Fruit fly (Drosophila melanogaster) whole organism, embryonic: ENCODE results near the gene CG13896.

ENCODE experiments used
- Ada2b ChIP-seq: fragments of 200-800 bp; sonication (Bioruptor generic); IDR thresholded peaks from 2 replicates; pipeline ENCODE4 v1.3.6; 2022; ENCODE audit warnings: missing biosample characterization, missing genetic modification characterization
- Bdp1 ChIP-seq: fragments of 200-800 bp; sonication (Bioruptor generic); optimal IDR thresholded peaks from 3 replicates; lab custom pipeline; 2016; ENCODE audit warnings: missing biosample characterization, missing genetic modification characterization
- CG1024 ChIP-seq: fragments of 200-800 bp; sonication (Bioruptor generic); IDR thresholded peaks from 2 replicates; pipeline ENCODE4 v1.3.6; 2022; ENCODE audit warnings: missing biosample characterization, missing genetic modification characterization
- CG10462 ChIP-seq: fragments of 200-800 bp; sonication (Bioruptor generic); optimal IDR thresholded peaks from 2 replicates; lab custom pipeline; 2016; ENCODE audit warnings: missing biosample characterization, missing genetic modification characterization
- CG11093 ChIP-seq: fragments of 200-800 bp; sonication (Bioruptor generic); IDR thresholded peaks from 3 replicates; pipeline ENCODE4 v1.3.6; 2022; ENCODE audit warnings: missing biosample characterization, missing genetic modification characterization
- CG12071 ChIP-seq: fragments of 200-800 bp; sonication (Bioruptor generic); optimal IDR thresholded peaks from 3 replicates; lab custom pipeline; 2018; ENCODE audit warnings: missing biosample characterization, mild to moderate bottlenecking, missing genetic modification characterization
- CG12659 ChIP-seq: fragments of 200-800 bp; sonication (Bioruptor generic); optimal IDR thresholded peaks from 3 replicates; lab custom pipeline; 2017; ENCODE audit warnings: mild to moderate bottlenecking, missing biosample characterization, missing genetic modification reagents, missing genetic modification characterization
- CG13123 ChIP-seq: fragments of 200-800 bp; sonication (Bioruptor generic); optimal IDR thresholded peaks from 2 replicates; lab custom pipeline; 2016; ENCODE audit warnings: missing biosample characterization, missing genetic modification characterization
- CG14050 ChIP-seq: fragments of 200-800 bp; sonication (Bioruptor generic); IDR thresholded peaks from 3 replicates; pipeline ENCODE4 v1.3.6; 2022; ENCODE audit warnings: missing biosample characterization, missing genetic modification characterization
- CG14965 ChIP-seq: fragments of 200-800 bp; sonication (Bioruptor generic); optimal IDR thresholded peaks from 2 replicates; lab custom pipeline; 2016; ENCODE audit warnings: missing biosample characterization, missing genetic modification characterization, borderline replicate concordance
- CG1603 ChIP-seq: fragments of 200-800 bp; sonication (Bioruptor generic); optimal IDR thresholded peaks from 2 replicates; lab custom pipeline; 2019; ENCODE audit warnings: missing biosample characterization, mild to moderate bottlenecking, missing genetic modification characterization, moderate library complexity
- CG16815 ChIP-seq: fragments of 200-800 bp; sonication (Bioruptor generic); optimal IDR thresholded peaks from 3 replicates; lab custom pipeline; 2017; ENCODE audit warnings: missing biosample characterization, mild to moderate bottlenecking, missing genetic modification characterization
- CG17361 ChIP-seq: fragments of 200-800 bp; sonication (Bioruptor generic); IDR thresholded peaks from 3 replicates; pipeline ENCODE4 v1.3.6; 2022; ENCODE audit warnings: missing biosample characterization, missing genetic modification characterization
- CG1832 ChIP-seq: fragments of 200-800 bp; sonication (Bioruptor generic); optimal IDR thresholded peaks from 2 replicates; lab custom pipeline; 2017; ENCODE audit warnings: missing biosample characterization, mild to moderate bottlenecking, missing genetic modification characterization, inconsistent platforms
- CG18764 ChIP-seq: fragments of 200-800 bp; sonication (Bioruptor generic); optimal IDR thresholded peaks from 3 replicates; lab custom pipeline; 2016; ENCODE audit warnings: missing biosample characterization, missing genetic modification characterization
- CG32772 ChIP-seq: fragments of 200-800 bp; sonication (Bioruptor generic); IDR thresholded peaks from 2 replicates; pipeline ENCODE4 v1.3.6; 2022; ENCODE audit warnings: missing biosample characterization, missing genetic modification characterization
- CG33213 ChIP-seq: fragments of 200-800 bp; sonication (Bioruptor generic); optimal IDR thresholded peaks from 3 replicates; lab custom pipeline; 2016; ENCODE audit warnings: missing biosample characterization, missing genetic modification characterization
- CG6254 ChIP-seq: fragments of 200-800 bp; sonication (Bioruptor generic); optimal IDR thresholded peaks from 3 replicates; lab custom pipeline; 2017; ENCODE audit warnings: mild to moderate bottlenecking, missing biosample characterization, missing genetic modification reagents, missing genetic modification characterization
- CG6272 ChIP-seq: fragments of 200-800 bp; sonication (Bioruptor generic); IDR thresholded peaks from 2 replicates; pipeline ENCODE4 v1.3.6; 2022; ENCODE audit warnings: missing biosample characterization, missing genetic modification characterization
- CG6654 ChIP-seq: fragments of 200-800 bp; sonication (Bioruptor generic); optimal IDR thresholded peaks from 2 replicates; lab custom pipeline; 2017; ENCODE audit warnings: missing biosample characterization, mild to moderate bottlenecking, missing genetic modification characterization
- CG7556 ChIP-seq: fragments of 200-800 bp; sonication (Bioruptor generic); optimal IDR thresholded peaks from 2 replicates; lab custom pipeline; 2017; ENCODE audit warnings: missing biosample characterization, mild to moderate bottlenecking, missing genetic modification characterization
- CG7745 ChIP-seq: fragments of 200-800 bp; sonication (Bioruptor generic); optimal IDR thresholded peaks from 2 replicates; lab custom pipeline; 2018; ENCODE audit warnings: missing biosample characterization, mild to moderate bottlenecking, missing genetic modification characterization, moderate library complexity
- CG7963 ChIP-seq: fragments of 200-800 bp; sonication (Bioruptor generic); IDR thresholded peaks from 3 replicates; pipeline ENCODE4 v1.3.6; 2022; ENCODE audit warnings: missing biosample characterization, missing genetic modification characterization; ENCODE audit not compliant: partially characterized antibody
- CkIIα-i1 ChIP-seq: fragments of 200-800 bp; sonication (Bioruptor generic); IDR thresholded peaks from 2 replicates; pipeline ENCODE4 v1.3.6; 2022; ENCODE audit warnings: missing biosample characterization, missing genetic modification characterization
- Dbx ChIP-seq: fragments of 200-800 bp; sonication (Bioruptor generic); IDR thresholded peaks from 3 replicates; pipeline ENCODE4 v1.3.6; 2022; ENCODE audit warnings: missing biosample characterization, missing genetic modification characterization
- Dip2 ChIP-seq: fragments of 200-800 bp; sonication (Bioruptor generic); IDR thresholded peaks from 2 replicates; pipeline ENCODE4 v1.3.6; 2022; ENCODE audit warnings: missing biosample characterization, missing genetic modification characterization
- Doc2 ChIP-seq: fragments of 200-800 bp; sonication (Bioruptor generic); IDR thresholded peaks from 2 replicates; pipeline ENCODE4 v1.3.6; 2022; ENCODE audit warnings: missing biosample characterization, missing genetic modification characterization
- Fer2 ChIP-seq: fragments of 200-800 bp; sonication (Bioruptor generic); optimal IDR thresholded peaks from 2 replicates; lab custom pipeline; 2018; ENCODE audit warnings: missing biosample characterization, mild to moderate bottlenecking, missing genetic modification characterization, moderate library complexity
- Hmx ChIP-seq: fragments of 200-800 bp; sonication (Bioruptor generic); optimal IDR thresholded peaks from 2 replicates; lab custom pipeline; 2016; ENCODE audit warnings: missing biosample characterization, missing genetic modification characterization
- Lhr ChIP-seq: fragments of 200-800 bp; sonication (Bioruptor generic); optimal IDR thresholded peaks from 3 replicates; lab custom pipeline; 2017; ENCODE audit warnings: mild to moderate bottlenecking, missing biosample characterization, missing genetic modification reagents, missing genetic modification characterization
- Nf-YB ChIP-seq: fragments of 200-800 bp; sonication (Bioruptor generic); optimal IDR thresholded peaks from 3 replicates; lab custom pipeline; 2019; ENCODE audit warnings: missing biosample characterization, mild to moderate bottlenecking, missing genetic modification characterization, moderate library complexity
- PHDP ChIP-seq: fragments of 200-800 bp; sonication (Bioruptor generic); optimal IDR thresholded peaks from 3 replicates; lab custom pipeline; 2018; ENCODE audit warnings: missing biosample characterization, mild to moderate bottlenecking, missing genetic modification characterization, moderate library complexity
- Sox102F ChIP-seq: fragments of 200-800 bp; sonication (Bioruptor generic); optimal IDR thresholded peaks from 2 replicates; lab custom pipeline; 2018; ENCODE audit warnings: missing biosample characterization, mild to moderate bottlenecking, missing genetic modification characterization, moderate library complexity
- ab ChIP-seq: fragments of 200-800 bp; sonication (Bioruptor generic); optimal IDR thresholded peaks from 2 replicates; lab custom pipeline; 2016; ENCODE audit warnings: missing biosample characterization, missing genetic modification characterization
- ash1 ChIP-seq: fragments of 200-800 bp; sonication (Bioruptor generic); optimal IDR thresholded peaks from 2 replicates; lab custom pipeline; 2018; ENCODE audit warnings: missing biosample characterization, mild to moderate bottlenecking, missing genetic modification characterization
- chn ChIP-seq: fragments of 200-800 bp; sonication (Bioruptor generic); optimal IDR thresholded peaks from 2 replicates; lab custom pipeline; 2016; ENCODE audit warnings: missing biosample characterization, missing genetic modification characterization
- emc ChIP-seq: fragments of 200-800 bp; sonication (Bioruptor generic); optimal IDR thresholded peaks from 2 replicates; lab custom pipeline; 2016; ENCODE audit warnings: missing biosample characterization, missing genetic modification characterization
- ems ChIP-seq: fragments of 200-800 bp; sonication (Bioruptor generic); optimal IDR thresholded peaks from 3 replicates; lab custom pipeline; 2016; ENCODE audit warnings: missing biosample characterization, missing genetic modification characterization
- fd64A ChIP-seq: fragments of 200-800 bp; sonication (Bioruptor generic); optimal IDR thresholded peaks from 3 replicates; lab custom pipeline; 2018; ENCODE audit warnings: missing biosample characterization, mild to moderate bottlenecking, missing genetic modification characterization
- gsb ChIP-seq: fragments of 200-800 bp; sonication (Bioruptor generic); IDR thresholded peaks from 2 replicates; pipeline ENCODE4 v1.3.6; 2022; ENCODE audit warnings: missing biosample characterization, missing genetic modification characterization
- hbn ChIP-seq: fragments of 200-800 bp; sonication (Bioruptor generic); IDR thresholded peaks from 2 replicates; pipeline ENCODE4 v1.3.6; 2022; ENCODE audit warnings: missing biosample characterization, missing genetic modification characterization; ENCODE audit not compliant: partially characterized antibody
- jigr1 ChIP-seq: fragments of 200-800 bp; sonication (Bioruptor generic); IDR thresholded peaks from 3 replicates; pipeline ENCODE4 v1.3.6; 2022; ENCODE audit warnings: missing biosample characterization, missing genetic modification characterization
- klu ChIP-seq: fragments of 200-800 bp; sonication (Bioruptor generic); IDR thresholded peaks from 2 replicates; pipeline ENCODE4 v1.3.6; 2022; ENCODE audit warnings: missing biosample characterization, missing genetic modification characterization
- kni ChIP-seq: fragments of 200-800 bp; sonication (Bioruptor generic); optimal IDR thresholded peaks from 3 replicates; lab custom pipeline; 2017; ENCODE audit warnings: mild to moderate bottlenecking, missing biosample characterization, missing genetic modification reagents, missing genetic modification characterization
- lilli ChIP-seq: fragments of 200-800 bp; sonication (Bioruptor generic); optimal IDR thresholded peaks from 3 replicates; lab custom pipeline; 2016; ENCODE audit warnings: missing biosample characterization, missing genetic modification characterization
- nmo ChIP-seq: fragments of 200-800 bp; sonication (Bioruptor generic); optimal IDR thresholded peaks from 2 replicates; lab custom pipeline; 2018; ENCODE audit warnings: missing biosample characterization, mild to moderate bottlenecking, missing genetic modification characterization, moderate library complexity
- sens-2 ChIP-seq: fragments of 200-800 bp; sonication (Bioruptor generic); IDR thresholded peaks from 2 replicates; pipeline ENCODE4 v1.3.6; 2022; ENCODE audit warnings: missing biosample characterization, missing genetic modification characterization
- sisA ChIP-seq: fragments of 200-800 bp; sonication (Bioruptor generic); IDR thresholded peaks from 2 replicates; pipeline ENCODE4 v1.3.6; 2022; ENCODE audit warnings: missing biosample characterization, missing genetic modification characterization
- slp2 ChIP-seq: fragments of 200-800 bp; sonication (Bioruptor generic); optimal IDR thresholded peaks from 2 replicates; lab custom pipeline; 2016; ENCODE audit warnings: missing biosample characterization, missing genetic modification characterization
- tll ChIP-seq, 2 experiments: fragments of 200-800 bp in 1 of 2; fragments of >200 bp in 1 of 2; sonication (Bioruptor generic) in 1 of 2; optimal IDR thresholded peaks; 2 replicates each; lab custom pipeline; 2017 to 2019; ENCODE audit warnings: missing biosample characterization in 2 of 2, missing genetic modification characterization in 2 of 2, mild to moderate bottlenecking in 1 of 2, moderate library complexity in 1 of 2

CG13896 gene

dm6 chr3L:696404-697054 is 15.1 kb downstream of the CG13896 start (continued):
- TF ChIP-seq nmo (GFP tag; lab: Kevin White, UChicago) (peak; percentile 97), CG7963 (GFP tag; lab: Robert Waterston, UW) (no peak), CG13123 (GFP tag; lab: Kevin White, UChicago) (peak; percentile 88), kni (GFP tag; lab: Kevin White, UChicago) (peak; percentile 16), jigr1 (peak; percentile 88), Lhr (GFP tag; lab: Kevin White, UChicago) (peak; percentile 86), CG12071 (GFP tag; lab: Kevin White, UChicago) (peak; percentile 93), CG1024 (GFP tag; lab: Robert Waterston, UW) (peak; percentile 92), Hmx (GFP tag; lab: Kevin White, UChicago) (no peak), CG1832 (GFP tag; lab: Kevin White, UChicago) (no peak), CG17361 (peak; percentile 98), gsb (GFP tag; lab: Robert Waterston, UW) (peak; percentile 92), Dip2 (peak; percentile 35; the same call in 1 of the 2 replicates), CG16815 (GFP tag; lab: Kevin White, UChicago) (peak; percentile 95), sens-2 (GFP tag; lab: Robert Waterston, UW) (peak; percentile 89), klu (peak; percentile 87), CG7745 (tag; lab: Kevin White, UChicago) (peak; percentile 78), hbn (no peak), ab (peak; percentile 18), CG1603 (tag; lab: Kevin White, UChicago) (peak; percentile 80), sisA (peak; percentile 94), CG12659 (peak; percentile 96), CG6254 (GFP tag; lab: Kevin White, UChicago) (peak; percentile 96), CG6654 (GFP tag; lab: Kevin White, UChicago) (peak; percentile 83), slp2 (GFP tag; lab: Kevin White, UChicago) (peak; percentile 68), ems (peak; percentile 92), CG14965 (no peak), ash1 (GFP tag; lab: Kevin White, UChicago) (peak; percentile 46), CkIIα-i1 (GFP tag; lab: Robert Waterston, UW) (peak; percentile 80), Sox102F (GFP tag; lab: Kevin White, UChicago) (peak; percentile 94), Dbx (GFP tag; lab: Robert Waterston, UW) (peak; percentile 94), CG32772 (peak; percentile 94), CG14050 (peak; percentile 91), CG33213 (GFP tag; lab: Kevin White, UChicago) (peak; percentile 62), CG10462 (GFP tag; lab: Kevin White, UChicago) (peak; percentile 83), lilli (GFP tag; lab: Kevin White, UChicago) (peak; percentile 84), PHDP (tag; lab: Kevin White, UChicago) (peak; percentile 96), Nf-YB (GFP tag; lab: Kevin White, UChicago) (peak; percentile 85), chn (GFP tag; lab: Kevin White, UChicago) (peak; percentile 70), Ada2b (GFP tag; lab: Robert Waterston, UW) (peak; percentile 97), CG11093 (GFP tag; lab: Robert Waterston, UW) (peak; percentile 93), Bdp1 (GFP tag; lab: Kevin White, UChicago) (peak; percentile 67), emc (GFP tag; lab: Kevin White, UChicago) (no peak), fd64A (peak; percentile 89), CG6272 (GFP tag; lab: Robert Waterston, UW) (peak; percentile 91), tll (GFP tag; optimal IDR thresholded peaks at IDR 0.05; lab: Kevin White, UChicago) (peak in 1 of 2 experiments; percentile 28), CG18764 (GFP tag; lab: Kevin White, UChicago) (peak; percentile 87), Fer2 (peak; percentile 86), Doc2 (GFP tag; lab: Robert Waterston, UW) (peak; percentile 48; the same call in 1 of the 2 replicates), CG7556 (GFP tag; lab: Kevin White, UChicago) (peak; percentile 96)
